Worm (Caenorhabditis elegans) whole organism, L4 larva: Measurements from ENCODE around the gene F38E9.6.

Experiments used
- ZK546.5 ChIP-seq, 2 experiments: sonication (generic microtip); optimal IDR thresholded peaks; 2 replicates each; lab custom pipeline; 2017; ENCODE audit warnings: missing biosample characterization in 2 of 2, missing genetic modification characterization in 2 of 2
- aly-2 ChIP-seq: sonication (generic microtip); optimal IDR thresholded peaks from 2 replicates; lab custom pipeline; 2018; ENCODE audit warnings: missing biosample characterization, missing genetic modification characterization
- ceh-62 ChIP-seq: sonication (generic microtip); optimal IDR thresholded peaks from 2 replicates; lab custom pipeline; 2017; ENCODE audit warnings: missing biosample characterization, missing genetic modification characterization
- fos-1 ChIP-seq: fragments of 150-350 bp; optimal IDR thresholded peaks from 2 replicates; lab custom pipeline; 2014; ENCODE audit warnings: missing biosample characterization, missing genetic modification characterization
- hlh-11 ChIP-seq: fragments of 200-800 bp; sonication (Bioruptor generic); optimal IDR thresholded peaks from 2 replicates; lab custom pipeline; 2018; ENCODE audit warnings: mild to moderate bottlenecking, missing genetic modification characterization, missing compliant biosample characterization
- nhr-237 ChIP-seq: sonication (generic microtip); optimal IDR thresholded peaks from 2 replicates; lab custom pipeline; 2017; ENCODE audit warnings: missing biosample characterization, missing genetic modification characterization
- zag-1 ChIP-seq: fragments of 150-350 bp; optimal IDR thresholded peaks from 2 replicates; lab custom pipeline; 2014; ENCODE audit warnings: missing biosample characterization, missing genetic modification characterization

ce11 chrX:16461319-16461718 lies 29.1 kb downstream of the F38E9.6 start:
- TF ChIP-seq fos-1 (tag; lab: Kevin White, UChicago) (no peak), aly-2 (tag; lab: Kevin White, UChicago) (no peak), zag-1 (tag; lab: Kevin White, UChicago) (no peak), hlh-11 (tag; lab: Kevin White, UChicago) (no peak), ceh-62 (tag; lab: Kevin White, UChicago) (no peak), ZK546.5 (tag; optimal IDR thresholded peaks at IDR 0.05; lab: Kevin White, UChicago) (no peak), nhr-237 (tag; lab: Kevin White, UChicago) (no peak)
